Worm (Caenorhabditis elegans): ENCODE measurements around the gene shc-2.

ce11 chrII:4942829-4943228 is 26.1 kb upstream of the shc-2 start:
- no peak for TF ChIP-seq M03D4.4 (tag; optimal IDR thresholded peaks at IDR 0.05)
- no peak for TF ChIP-seq unc-39 (tag; optimal IDR thresholded peaks at IDR 0.05)
- no peak for TF ChIP-seq unc-62 (GFP tag; optimal IDR thresholded peaks at IDR 0.05)
- TF ChIP-seq nhr-12 (tag; optimal IDR thresholded peaks at IDR 0.05): no peak
- no peak for TF ChIP-seq pha-4 (tag; optimal IDR thresholded peaks at IDR 0.05)

Data from whole organism, mixed stage, embryonic.